Fruit fly (Drosophila melanogaster) whole organism, prepupa: ENCODE measurements around the gene Delta.

ENCODE experiments used
- CG11294 ChIP-seq: fragments of 200-800 bp; sonication (Bioruptor generic); IDR thresholded peaks from 2 replicates; pipeline ENCODE4 v1.3.6; 2022; ENCODE audit warnings: missing biosample characterization, missing genetic modification characterization
- CG15336 ChIP-seq: fragments of 200-800 bp; sonication (Bioruptor generic); IDR thresholded peaks from 2 replicates; pipeline ENCODE4 v1.3.6; 2022; ENCODE audit warnings: missing biosample characterization, missing genetic modification characterization
- CG6808 ChIP-seq: fragments of 200-800 bp; sonication (Bioruptor generic); optimal IDR thresholded peaks from 3 replicates; lab custom pipeline; 2017; ENCODE audit warnings: missing biosample characterization, missing genetic modification characterization, mild to moderate bottlenecking, moderate library complexity, missing genetic modification reagents
- CG6854 ChIP-seq: fragments of 200-800 bp; sonication (Bioruptor generic); optimal IDR thresholded peaks from 2 replicates; lab custom pipeline; 2017; ENCODE audit warnings: missing biosample characterization, mild to moderate bottlenecking, missing genetic modification characterization
- Hr39 ChIP-seq: fragments of 200-800 bp; sonication (Bioruptor generic); optimal IDR thresholded peaks from 2 replicates; lab custom pipeline; 2016; ENCODE audit warnings: missing biosample characterization, missing genetic modification characterization
- Lpt ChIP-seq: fragments of 200-800 bp; sonication (Bioruptor generic); optimal IDR thresholded peaks from 3 replicates; lab custom pipeline; 2016; ENCODE audit warnings: missing biosample characterization, missing genetic modification characterization
- OdsH ChIP-seq: fragments of 200-800 bp; sonication (Bioruptor generic); optimal IDR thresholded peaks from 3 replicates; lab custom pipeline; 2016; ENCODE audit warnings: missing biosample characterization, missing genetic modification characterization
- eg ChIP-seq: fragments of 200-800 bp; sonication (Bioruptor generic); IDR thresholded peaks from 3 replicates; pipeline ENCODE4 v1.3.6; 2022; ENCODE audit warnings: missing biosample characterization, missing genetic modification characterization
- fd59A ChIP-seq: fragments of 200-800 bp; sonication (Bioruptor generic); optimal IDR thresholded peaks from 2 replicates; lab custom pipeline; 2017; ENCODE audit warnings: missing biosample characterization, mild to moderate bottlenecking, missing genetic modification characterization, missing genetic modification reagents
- fd85E ChIP-seq: fragments of 200-800 bp; sonication (Bioruptor generic); optimal IDR thresholded peaks from 3 replicates; lab custom pipeline; 2016; ENCODE audit warnings: missing biosample characterization, missing genetic modification characterization
- salr ChIP-seq, 2 experiments: fragments of 200-800 bp; sonication (Bioruptor generic); optimal IDR thresholded peaks; 3 replicates each; lab custom pipeline; 2016 to 2018; ENCODE audit warnings: missing biosample characterization in 2 of 2, missing genetic modification characterization in 2 of 2, mild to moderate bottlenecking in 1 of 2
- ss ChIP-seq, 2 experiments: fragments of 200-800 bp; sonication (Bioruptor generic); optimal IDR thresholded peaks; 2 replicates in 1 of 2; 3 replicates in 1 of 2; lab custom pipeline; 2017 to 2018; ENCODE audit warnings: mild to moderate bottlenecking in 2 of 2, missing biosample characterization in 2 of 2, missing genetic modification characterization in 2 of 2, moderate library complexity in 1 of 2

DNA sequence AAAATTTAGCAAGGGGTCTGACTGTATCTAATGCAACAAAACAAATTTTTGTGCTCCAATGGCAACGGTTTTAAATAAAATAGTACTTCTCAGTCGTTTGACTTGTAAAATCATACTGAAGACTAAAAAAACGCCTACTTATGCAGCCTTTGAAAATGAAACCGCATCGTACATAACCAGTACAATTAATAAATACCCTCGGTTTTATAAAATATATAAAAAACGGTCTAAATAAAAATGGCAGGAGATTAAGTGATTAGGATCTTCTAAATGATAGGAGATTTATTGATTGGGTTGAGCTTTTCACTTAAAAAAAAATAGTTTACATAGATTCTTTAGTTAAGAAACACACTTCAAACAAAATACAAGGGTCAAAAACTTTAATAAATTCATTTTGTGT, 48.7 kb upstream of the Delta start, which contains the start of gene CG3581:
- no peak for TF ChIP-seq CG6854 (GFP tag; lab: Kevin White, UChicago)
- TF ChIP-seq Hr39 (GFP tag; lab: Kevin White, UChicago) = no peak
- no peak for TF ChIP-seq ss (GFP tag; optimal IDR thresholded peaks at IDR 0.05; lab: Kevin White, UChicago)
- no peak for TF ChIP-seq CG6808 (GFP tag; lab: Kevin White, UChicago)
- no peak for TF ChIP-seq salr (GFP tag; optimal IDR thresholded peaks at IDR 0.05; lab: Kevin White, UChicago)
- no peak for TF ChIP-seq fd85E (GFP tag; lab: Kevin White, UChicago)
- no peak for TF ChIP-seq eg (GFP tag; lab: Robert Waterston, UW)
- TF ChIP-seq Lpt (GFP tag; lab: Kevin White, UChicago) = no peak
- TF ChIP-seq OdsH = no peak
- TF ChIP-seq CG15336 (GFP tag; lab: Robert Waterston, UW) = no peak
- no peak for TF ChIP-seq CG11294 (GFP tag; lab: Robert Waterston, UW)
- no peak for TF ChIP-seq fd59A (GFP tag; lab: Kevin White, UChicago)
